Worm (Caenorhabditis elegans) whole organism, late embryonic: Measurements from ENCODE around the gene polk-1.

ENCODE experiments used
- ceh-18 ChIP-seq: sonication (generic microtip); optimal IDR thresholded peaks from 2 replicates; lab custom pipeline; 2016; ENCODE audit warnings: missing genetic modification characterization, missing compliant biosample characterization
- ceh-22 ChIP-seq: sonication (generic microtip); optimal IDR thresholded peaks from 2 replicates; lab custom pipeline; 2017; ENCODE audit warnings: missing biosample characterization, missing genetic modification characterization
- ceh-48 ChIP-seq: sonication (generic microtip); optimal IDR thresholded peaks from 2 replicates; lab custom pipeline; 2016; ENCODE audit warnings: missing genetic modification characterization, inconsistent platforms, missing compliant biosample characterization
- dmd-4 ChIP-seq: sonication (generic microtip); optimal IDR thresholded peaks from 2 replicates; lab custom pipeline; 2016; ENCODE audit warnings: borderline replicate concordance, missing genetic modification characterization, missing compliant biosample characterization
- elt-2 ChIP-seq: sonication (generic microtip); optimal IDR thresholded peaks from 2 replicates; lab custom pipeline; 2016; ENCODE audit warnings: missing genetic modification reagents, missing genetic modification characterization, missing compliant biosample characterization
- fkh-10 ChIP-seq: fragments of 150-350 bp; optimal IDR thresholded peaks from 2 replicates; lab custom pipeline; 2014; ENCODE audit warnings: missing biosample characterization, missing genetic modification reagents, missing genetic modification characterization
- nhr-11 ChIP-seq: fragments of 150-350 bp; optimal IDR thresholded peaks from 2 replicates; lab custom pipeline; 2014; ENCODE audit warnings: missing biosample characterization, missing genetic modification characterization
- tbx-7 ChIP-seq: sonication (generic microtip); optimal IDR thresholded peaks from 2 replicates; lab custom pipeline; 2016; ENCODE audit warnings: missing genotype, missing genetic modification characterization, missing compliant biosample characterization

ce11 chrIII:8580802-8581201 lies 47.6 kb downstream of the polk-1 start, which contains the start of gene doxa-1:
- TF ChIP-seq dmd-4 (tag; lab: Kevin White, UChicago) (no peak), elt-2 (no peak), ceh-48 (tag; lab: Kevin White, UChicago) (no peak), nhr-11 (tag; lab: Kevin White, UChicago) (no peak), ceh-22 (tag; lab: Kevin White, UChicago) (no peak), tbx-7 (tag; lab: Kevin White, UChicago) (no peak), ceh-18 (no peak), fkh-10 (GFP tag; lab: Kevin White, UChicago) (no peak)
